Worm (Caenorhabditis elegans): Measurements from ENCODE around the gene F56H9.8.

The F56H9.8 gene

ce11 chrV:12660280-12660818 is 15.7 kb downstream of the F56H9.8 start, which contains the start of gene his-74:
Gene his-74 (minus strand): TSS chrV:12660330.
- no peak for TF ChIP-seq nhr-25 (tag; optimal IDR thresholded peaks at IDR 0.05)

ce11 chrV:12661619-12662018 is 17.0 kb downstream of the F56H9.8 start, which contains the start of gene W05B10.3:
Gene W05B10.3 (minus strand): TSS chrV:12661719.
- no peak for TF ChIP-seq Y55F3AM.14 (GFP tag; optimal IDR thresholded peaks at IDR 0.05)
- TF ChIP-seq ama-1 (optimal IDR thresholded peaks at IDR 0.05), result no peak
- TF ChIP-seq aly-2 (tag; optimal IDR thresholded peaks at IDR 0.05), result no peak
- TF ChIP-seq nhr-237 (tag; optimal IDR thresholded peaks at IDR 0.05), result no peak

ce11 chrV:12663386-12663785 is 18.8 kb downstream of the F56H9.8 start:
- TF ChIP-seq snpc-4 (tag; optimal IDR thresholded peaks at IDR 0.05), result no peak
- TF ChIP-seq lin-11 (tag; optimal IDR thresholded peaks at IDR 0.05), result no peak
- TF ChIP-seq unc-55 (GFP tag; optimal IDR thresholded peaks at IDR 0.05), result no peak
- TF ChIP-seq nhr-11 (tag; optimal IDR thresholded peaks at IDR 0.05), result no peak
- no peak for TF ChIP-seq mbf-1 (tag; optimal IDR thresholded peaks at IDR 0.05)
- TF ChIP-seq sem-4 (tag; optimal IDR thresholded peaks at IDR 0.05), result no peak
- TF ChIP-seq blmp-1 (tag; optimal IDR thresholded peaks at IDR 0.05; ENCODE audit: insufficient read depth), result no peak
- TF ChIP-seq peb-1 (tag; optimal IDR thresholded peaks at IDR 0.05), result no peak
- TF ChIP-seq alr-1 (tag; optimal IDR thresholded peaks at IDR 0.05), result no peak
- no peak for TF ChIP-seq nhr-23 (tag; optimal IDR thresholded peaks at IDR 0.05)
- no peak for TF ChIP-seq zag-1 (tag; optimal IDR thresholded peaks at IDR 0.05)
- TF ChIP-seq lin-39 (tag; optimal IDR thresholded peaks at IDR 0.05), result no peak

DNA sequence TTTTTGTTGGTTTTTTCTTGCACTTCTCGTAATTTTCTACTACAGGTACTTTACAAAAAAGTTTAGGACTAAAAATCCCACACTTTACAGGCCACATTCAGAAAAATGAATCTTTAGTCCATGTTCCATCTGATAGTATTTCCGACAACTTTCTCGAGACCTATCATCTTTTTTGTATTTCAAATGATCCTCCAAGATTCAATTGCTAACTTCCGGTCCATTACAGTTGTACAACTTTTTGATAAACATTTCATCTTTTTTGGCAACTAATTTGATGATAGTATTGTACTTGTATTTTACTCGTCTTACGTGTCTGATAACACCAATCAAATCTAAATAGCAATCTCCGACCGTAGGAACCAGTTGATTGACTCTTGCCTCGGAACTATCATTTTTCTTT is 22.8 kb downstream of the F56H9.8 start:
- TF ChIP-seq elt-1 (tag; optimal IDR thresholded peaks at IDR 0.05), result no peak
- TF ChIP-seq Y55F3AM.14 (GFP tag; optimal IDR thresholded peaks at IDR 0.05), result no peak
- no peak for TF ChIP-seq R02D3.7 (tag; optimal IDR thresholded peaks at IDR 0.05)
- TF ChIP-seq zag-1 (tag; optimal IDR thresholded peaks at IDR 0.05), result no peak
- TF ChIP-seq nhr-129 (tag; optimal IDR thresholded peaks at IDR 0.05), result no peak
- no peak for TF ChIP-seq nhr-6 (tag; optimal IDR thresholded peaks at IDR 0.05)
- TF ChIP-seq sma-9 (GFP tag; optimal IDR thresholded peaks at IDR 0.05), result no peak
- no peak for TF ChIP-seq sma-9 (tag; optimal IDR thresholded peaks at IDR 0.05)
- TF ChIP-seq ceh-16 (tag; optimal IDR thresholded peaks at IDR 0.05), result no peak
- TF ChIP-seq nhr-11 (tag; optimal IDR thresholded peaks at IDR 0.05), result no peak
- no peak for TF ChIP-seq crh-2 (tag; optimal IDR thresholded peaks at IDR 0.05)
- TF ChIP-seq unc-55 (GFP tag; optimal IDR thresholded peaks at IDR 0.05), result no peak
- no peak for TF ChIP-seq ceh-82 (tag; optimal IDR thresholded peaks at IDR 0.05)
- no peak for TF ChIP-seq ztf-1 (GFP tag; conservative IDR thresholded peaks at IDR 0.05)
- no peak for TF ChIP-seq blmp-1 (tag; optimal IDR thresholded peaks at IDR 0.05; ENCODE audit: insufficient read depth)
- TF ChIP-seq lin-13 (GFP tag; optimal IDR thresholded peaks at IDR 0.05), result no peak
- no peak for TF ChIP-seq nhr-12 (tag; optimal IDR thresholded peaks at IDR 0.05)
- no peak for TF ChIP-seq mdl-1 (tag; optimal IDR thresholded peaks at IDR 0.05)
- no peak for TF ChIP-seq mab-5 (tag; optimal IDR thresholded peaks at IDR 0.05)
- TF ChIP-seq C34F6.9 (tag; optimal IDR thresholded peaks at IDR 0.05), result no peak

DNA sequence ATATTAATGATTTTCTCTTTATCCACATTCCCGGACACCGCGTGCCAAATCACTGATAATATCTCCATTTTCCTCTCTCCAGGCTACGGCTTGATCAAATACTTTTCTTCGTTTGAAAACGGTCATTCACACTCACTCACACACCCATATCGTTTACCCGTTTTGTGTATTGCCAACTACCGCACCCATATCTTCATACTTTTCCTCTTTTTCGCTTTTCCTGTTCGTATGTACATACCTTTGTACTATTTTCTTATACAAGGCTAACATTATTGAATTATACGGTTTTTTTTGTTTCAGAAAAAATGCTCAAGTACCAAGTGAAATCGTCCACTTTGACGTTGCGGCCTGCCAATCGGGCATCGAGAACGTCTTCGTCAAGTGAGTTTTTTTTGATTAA is 23.3 kb downstream of the F56H9.8 start, which contains the start of gene W05B10.4:
W05B10.4 (plus strand) TSS at position 301 of the 400 bp plus-strand sequence.
- TF ChIP-seq peb-1 (tag; optimal IDR thresholded peaks at IDR 0.05) (no peak), alr-1 (tag; optimal IDR thresholded peaks at IDR 0.05) (no peak), sem-4 (tag; optimal IDR thresholded peaks at IDR 0.05) (no peak), nhr-6 (tag; optimal IDR thresholded peaks at IDR 0.05) (no peak), ztf-4 (tag; optimal IDR thresholded peaks at IDR 0.05) (no peak), nhr-129 (tag; optimal IDR thresholded peaks at IDR 0.05) (no peak), zag-1 (tag; optimal IDR thresholded peaks at IDR 0.05) (no peak), elt-3 (tag; optimal IDR thresholded peaks at IDR 0.05) (no peak), F13H6.1 (tag; optimal IDR thresholded peaks at IDR 0.05) (no peak), mbf-1 (tag; optimal IDR thresholded peaks at IDR 0.05) (no peak), ceh-16 (tag; optimal IDR thresholded peaks at IDR 0.05) (no peak), snpc-4 (tag; optimal IDR thresholded peaks at IDR 0.05) (no peak), nhr-77 (tag; optimal IDR thresholded peaks at IDR 0.05) (no peak), ZK546.5 (tag; optimal IDR thresholded peaks at IDR 0.05) (no peak), dmd-4 (tag; optimal IDR thresholded peaks at IDR 0.05) (no peak), nhr-23 (tag; optimal IDR thresholded peaks at IDR 0.05) (no peak), unc-55 (GFP tag; optimal IDR thresholded peaks at IDR 0.05) (no peak)
